Worm (Caenorhabditis elegans): ENCODE results near the gene jmjd-1.2.

The jmjd-1.2 gene

DNA sequence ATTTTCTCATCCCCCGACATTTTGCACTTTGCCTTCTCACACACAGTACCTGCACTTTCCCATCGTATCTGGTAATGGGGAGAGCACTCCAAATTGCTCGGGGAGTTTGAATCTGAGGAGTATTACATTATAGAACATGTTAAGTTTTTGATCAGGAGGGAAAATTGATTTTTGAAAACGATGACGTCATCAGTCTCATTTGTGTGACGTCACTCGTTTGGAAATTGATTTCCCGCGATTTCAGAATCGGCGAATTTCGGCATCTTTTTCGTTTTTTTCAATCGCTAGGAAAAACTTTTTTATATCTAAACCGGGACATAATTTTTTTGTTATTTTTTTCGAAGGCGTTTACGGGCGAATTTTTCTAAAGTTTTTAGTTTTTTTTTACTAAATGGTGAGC is 12.5 kb downstream of the jmjd-1.2 start:
- TF ChIP-seq nhr-11 (tag; optimal IDR thresholded peaks at IDR 0.05) (no peak), nhr-77 (tag; optimal IDR thresholded peaks at IDR 0.05) (no peak), elt-1 (tag; optimal IDR thresholded peaks at IDR 0.05) (no peak), nhr-23 (tag; optimal IDR thresholded peaks at IDR 0.05) (no peak), skn-1 (tag; optimal IDR thresholded peaks at IDR 0.05) (no peak), sea-2 (GFP tag; optimal IDR thresholded peaks at IDR 0.05) (no peak), nfya-1 (tag; optimal IDR thresholded peaks at IDR 0.05; ENCODE audit: insufficient read depth) (no peak), pha-4 (tag; optimal IDR thresholded peaks at IDR 0.05) (no peak), hmg-11 (tag; optimal IDR thresholded peaks at IDR 0.05) (no peak), nhr-237 (tag; optimal IDR thresholded peaks at IDR 0.05) (no peak), ceh-82 (tag; optimal IDR thresholded peaks at IDR 0.05) (no peak), pqm-1 (tag; optimal IDR thresholded peaks at IDR 0.05) (no peak), ceh-28 (tag; optimal IDR thresholded peaks at IDR 0.05) (no peak), unc-39 (tag; optimal IDR thresholded peaks at IDR 0.05) (no peak), egl-27 (tag; optimal IDR thresholded peaks at IDR 0.05) (no peak), egl-5 (tag; optimal IDR thresholded peaks at IDR 0.05) (no peak), nhr-12 (tag; optimal IDR thresholded peaks at IDR 0.05) (no peak), elt-3 (tag; optimal IDR thresholded peaks at IDR 0.05) (no peak)

- TF ChIP-seq tbx-2 (tag; optimal IDR thresholded peaks at IDR 0.05) (no peak), pha-4 (tag; optimal IDR thresholded peaks at IDR 0.05) (peak; percentile 26)
Measured at ce11 chrIV:4674322-4674721, 13.5 kb downstream of the jmjd-1.2 start.

ce11 chrIV:4678718-4679117 is 17.9 kb downstream of the jmjd-1.2 start, which contains the start of gene kin-36:
Gene kin-36 (plus strand): TSS chrIV:4679018.
- TF ChIP-seq nhr-237 (tag; optimal IDR thresholded peaks at IDR 0.05) (no peak), ama-1 (optimal IDR thresholded peaks at IDR 0.05) (no peak), nhr-67 (tag; optimal IDR thresholded peaks at IDR 0.05) (no peak), nhr-12 (tag; optimal IDR thresholded peaks at IDR 0.05) (no peak), pqm-1 (tag; optimal IDR thresholded peaks at IDR 0.05) (no peak), nhr-25 (tag; optimal IDR thresholded peaks at IDR 0.05) (no peak), fkh-10 (GFP tag; optimal IDR thresholded peaks at IDR 0.05) (no peak), skn-1 (tag; optimal IDR thresholded peaks at IDR 0.05) (no peak), elt-1 (tag; optimal IDR thresholded peaks at IDR 0.05) (no peak), unc-62 (GFP tag; optimal IDR thresholded peaks at IDR 0.05) (no peak), zag-1 (tag; optimal IDR thresholded peaks at IDR 0.05) (no peak), R02D3.7 (tag; optimal IDR thresholded peaks at IDR 0.05) (no peak), tbx-2 (tag; optimal IDR thresholded peaks at IDR 0.05) (no peak), lin-39 (tag; optimal IDR thresholded peaks at IDR 0.05) (no peak), nhr-77 (tag; optimal IDR thresholded peaks at IDR 0.05) (no peak), ztf-11 (tag; optimal IDR thresholded peaks at IDR 0.05) (no peak)

DNA sequence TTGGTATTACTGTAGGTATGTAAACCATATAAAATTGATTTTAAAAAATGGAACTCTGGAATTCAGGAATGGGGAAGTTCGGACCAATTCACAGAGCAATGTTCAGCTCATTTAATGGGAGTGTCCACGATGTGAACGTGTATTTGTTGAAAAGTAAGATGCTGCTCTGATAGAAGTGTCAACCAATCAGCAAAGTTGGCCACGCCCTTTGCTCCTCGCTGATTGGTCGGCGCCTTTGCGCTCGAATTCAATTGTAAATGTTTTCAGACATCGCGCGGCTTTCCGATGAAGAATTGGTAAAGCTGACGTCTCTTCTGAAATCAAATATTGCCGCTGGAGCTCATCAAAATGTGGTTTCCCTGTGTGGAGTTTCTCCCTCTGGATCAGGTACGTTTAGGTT is 22.4 kb downstream of the jmjd-1.2 start:
- no peak for TF ChIP-seq pha-4 (tag; optimal IDR thresholded peaks at IDR 0.05)
- TF ChIP-seq fkh-2 (tag; optimal IDR thresholded peaks at IDR 0.05): no peak
- peak; percentile 59 for TF ChIP-seq nfya-1 (tag; optimal IDR thresholded peaks at IDR 0.05; ENCODE audit: insufficient read depth)
- no peak for TF ChIP-seq egl-5 (tag; optimal IDR thresholded peaks at IDR 0.05)
- no peak for TF ChIP-seq ceh-9 (tag; optimal IDR thresholded peaks at IDR 0.05)
- no peak for TF ChIP-seq lin-39 (tag; optimal IDR thresholded peaks at IDR 0.05)
- no peak for TF ChIP-seq ztf-4 (tag; optimal IDR thresholded peaks at IDR 0.05)

ce11 chrIV:4686291-4686830 is 25.6 kb downstream of the jmjd-1.2 start:
- TF ChIP-seq lin-15B (tag; optimal IDR thresholded peaks at IDR 0.05) (no peak), nfya-1 (tag; optimal IDR thresholded peaks at IDR 0.05; ENCODE audit: insufficient read depth) (peak; percentile 83)

DNA sequence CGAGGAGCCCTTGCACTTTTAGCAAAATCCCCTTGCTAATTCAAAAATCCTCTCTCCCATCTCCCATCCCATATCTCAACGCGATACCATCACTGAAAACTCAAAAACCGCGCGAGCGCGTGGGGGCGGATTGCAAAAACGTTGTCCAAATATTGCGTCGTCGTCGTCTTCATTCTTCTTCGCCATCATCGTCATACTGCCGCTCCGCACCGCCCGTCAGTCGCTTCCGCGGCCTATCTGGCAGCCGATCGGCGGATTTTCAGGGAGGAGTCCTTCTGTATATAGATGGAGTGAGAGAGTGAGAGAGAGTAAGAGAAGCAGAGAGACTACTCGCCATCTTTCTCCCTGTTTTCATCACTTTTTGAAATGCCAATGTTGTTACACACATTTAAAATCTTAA is 26.1 kb downstream of the jmjd-1.2 start:
- TF ChIP-seq nhr-25 (tag; optimal IDR thresholded peaks at IDR 0.05) (peak; percentile 48), elt-1 (tag; optimal IDR thresholded peaks at IDR 0.05) (peak; percentile 18), ztf-11 (tag; optimal IDR thresholded peaks at IDR 0.05) (no peak)
